Fruit fly (Drosophila melanogaster) whole organism, embryonic: ENCODE measurements around the gene CG42823.

Experiments used
- Bgb ChIP-seq: fragments of 200-800 bp; sonication (Bioruptor generic); IDR thresholded peaks from 2 replicates; pipeline ENCODE4 v1.3.6; 2022; ENCODE audit warnings: missing biosample characterization, missing genetic modification characterization; ENCODE audit not compliant: partially characterized antibody
- Blimp-1 ChIP-seq: fragments of 200-800 bp; sonication (Bioruptor generic); optimal IDR thresholded peaks from 3 replicates; lab custom pipeline; 2018; ENCODE audit warnings: missing biosample characterization, missing genetic modification characterization, mild to moderate bottlenecking, moderate library complexity, missing genetic modification reagents
- CG10366 ChIP-seq: fragments of 200-800 bp; sonication (Bioruptor generic); IDR thresholded peaks from 2 replicates; pipeline ENCODE4 v1.3.6; 2022; ENCODE audit warnings: missing biosample characterization, missing genetic modification characterization
- CG11398 ChIP-seq: fragments of 200-800 bp; sonication (Bioruptor generic); optimal IDR thresholded peaks from 2 replicates; lab custom pipeline; 2016; ENCODE audit warnings: missing biosample characterization, missing genetic modification characterization
- CG12155 ChIP-seq: fragments of 200-800 bp; sonication (Bioruptor generic); optimal IDR thresholded peaks from 3 replicates; lab custom pipeline; 2016; ENCODE audit warnings: missing biosample characterization, missing genetic modification characterization
- CG12659 ChIP-seq: fragments of 200-800 bp; sonication (Bioruptor generic); optimal IDR thresholded peaks from 3 replicates; lab custom pipeline; 2017; ENCODE audit warnings: mild to moderate bottlenecking, missing biosample characterization, missing genetic modification reagents, missing genetic modification characterization
- CG12744 ChIP-seq: fragments of 200-800 bp; sonication (Bioruptor generic); optimal IDR thresholded peaks from 2 replicates; lab custom pipeline; 2016; ENCODE audit warnings: missing biosample characterization, missing genetic modification characterization
- CG12942 ChIP-seq: fragments of 200-800 bp; sonication (Bioruptor generic); optimal IDR thresholded peaks from 3 replicates; lab custom pipeline; 2016; ENCODE audit warnings: missing biosample characterization, missing genetic modification characterization
- CG13287 ChIP-seq: fragments of 200-800 bp; sonication (Bioruptor generic); IDR thresholded peaks from 2 replicates; pipeline ENCODE4 v1.3.6; 2022; ENCODE audit warnings: missing biosample characterization, missing genetic modification characterization; ENCODE audit not compliant: partially characterized antibody
- CG1529 ChIP-seq: fragments of 200-800 bp; sonication (Bioruptor generic); optimal IDR thresholded peaks from 3 replicates; lab custom pipeline; 2018; ENCODE audit warnings: missing biosample characterization, missing genetic modification characterization
- CG33557 ChIP-seq: fragments of 200-800 bp; sonication (Bioruptor generic); optimal IDR thresholded peaks from 2 replicates; lab custom pipeline; 2019; ENCODE audit warnings: missing biosample characterization, mild to moderate bottlenecking, missing genetic modification characterization, moderate library complexity
- CG34224 ChIP-seq: fragments of 200-800 bp; sonication (Bioruptor generic); IDR thresholded peaks from 3 replicates; pipeline ENCODE4 v1.3.6; 2022; ENCODE audit warnings: missing biosample characterization, missing genetic modification characterization; ENCODE audit not compliant: partially characterized antibody
- CG4360 ChIP-seq: fragments of 200-800 bp; sonication (Bioruptor generic); IDR thresholded peaks from 2 replicates; pipeline ENCODE4 v1.3.6; 2022; ENCODE audit warnings: missing biosample characterization, missing genetic modification characterization
- CG4404 ChIP-seq: fragments of 200-800 bp; sonication (Bioruptor generic); IDR thresholded peaks from 2 replicates; pipeline ENCODE4 v1.3.6; 2022; ENCODE audit warnings: missing biosample characterization, missing genetic modification characterization
- CG5180 ChIP-seq: fragments of 200-800 bp; sonication (Bioruptor generic); optimal IDR thresholded peaks from 3 replicates; lab custom pipeline; 2017; ENCODE audit warnings: missing biosample characterization, missing genetic modification characterization, mild to moderate bottlenecking, moderate library complexity, missing genetic modification reagents
- CG6689 ChIP-seq: fragments of 200-800 bp; sonication (Bioruptor generic); IDR thresholded peaks from 2 replicates; pipeline ENCODE4 v1.3.6; 2022; ENCODE audit warnings: missing biosample characterization, missing genetic modification characterization
- CG6791 ChIP-seq: fragments of 200-800 bp; sonication (Bioruptor generic); IDR thresholded peaks from 3 replicates; pipeline ENCODE4 v1.3.6; 2022; ENCODE audit warnings: missing biosample characterization, missing genetic modification characterization; ENCODE audit not compliant: partially characterized antibody
- CG8478 ChIP-seq: fragments of >200 bp; optimal IDR thresholded peaks from 2 replicates; lab custom pipeline; 2018
- CG8944 ChIP-seq: fragments of 200-800 bp; sonication (Bioruptor generic); optimal IDR thresholded peaks from 3 replicates; lab custom pipeline; 2016; ENCODE audit warnings: missing biosample characterization, missing genetic modification characterization
- Chrac-16 ChIP-seq: fragments of 200-800 bp; sonication (Bioruptor generic); optimal IDR thresholded peaks from 3 replicates; lab custom pipeline; 2016; ENCODE audit warnings: missing biosample characterization, missing genetic modification characterization
- D ChIP-seq, 2 experiments: fragments of 200-800 bp in 1 of 2; fragments of >200 bp in 1 of 2; sonication (Bioruptor generic) in 1 of 2; optimal IDR thresholded peaks; 2 replicates in 1 of 2; 3 replicates in 1 of 2; lab custom pipeline; 2017; ENCODE audit warnings: mild to moderate bottlenecking in 1 of 2, missing biosample characterization in 1 of 2, missing genetic modification characterization in 1 of 2, missing genetic modification reagents in 1 of 2
- Deaf1 ChIP-seq: fragments of 200-800 bp; optimal IDR thresholded peaks from 3 replicates; lab custom pipeline; 2019; ENCODE audit warnings: missing biosample characterization, mild to moderate bottlenecking, missing genetic modification characterization, moderate library complexity
- Elba2 ChIP-seq: fragments of 200-800 bp; sonication (Bioruptor generic); optimal IDR thresholded peaks from 3 replicates; lab custom pipeline; 2016; ENCODE audit warnings: missing biosample characterization, missing genetic modification characterization
- Gsc ChIP-seq: fragments of 200-800 bp; sonication (Bioruptor generic); IDR thresholded peaks from 2 replicates; pipeline ENCODE4 v1.3.6; 2022; ENCODE audit warnings: missing biosample characterization, missing genetic modification characterization
- HLH4C ChIP-seq: fragments of 200-800 bp; sonication (Bioruptor generic); IDR thresholded peaks from 3 replicates; pipeline ENCODE4 v1.3.6; 2022; ENCODE audit warnings: missing biosample characterization, missing genetic modification characterization; ENCODE audit not compliant: partially characterized antibody
- HLH54F ChIP-seq: fragments of 200-800 bp; sonication (Bioruptor generic); optimal IDR thresholded peaks from 3 replicates; lab custom pipeline; 2016; ENCODE audit warnings: missing biosample characterization, missing genetic modification characterization
- Mad ChIP-seq: fragments of 200-800 bp; sonication (Bioruptor generic); optimal IDR thresholded peaks from 2 replicates; lab custom pipeline; 2016; ENCODE audit warnings: missing biosample characterization, missing genetic modification characterization
- Myb ChIP-seq: fragments of 200-800 bp; sonication (Bioruptor generic); optimal IDR thresholded peaks from 2 replicates; lab custom pipeline; 2016; ENCODE audit warnings: missing biosample characterization, missing genetic modification characterization
- Oaz ChIP-seq: fragments of 200-800 bp; sonication (Bioruptor generic); IDR thresholded peaks from 2 replicates; pipeline ENCODE4 v1.3.6; 2022; ENCODE audit warnings: missing biosample characterization, missing genetic modification characterization
- Scr ChIP-seq: fragments of 200-800 bp; sonication (Bioruptor generic); IDR thresholded peaks from 2 replicates; pipeline ENCODE4 v1.3.6; 2022; ENCODE audit warnings: missing biosample characterization, missing genetic modification characterization; ENCODE audit not compliant: partially characterized antibody
- Sox102F ChIP-seq: fragments of 200-800 bp; sonication (Bioruptor generic); optimal IDR thresholded peaks from 2 replicates; lab custom pipeline; 2018; ENCODE audit warnings: missing biosample characterization, mild to moderate bottlenecking, missing genetic modification characterization, moderate library complexity
- Spps ChIP-seq: fragments of 200-800 bp; sonication (Bioruptor generic); optimal IDR thresholded peaks from 2 replicates; lab custom pipeline; 2018; ENCODE audit warnings: missing biosample characterization, mild to moderate bottlenecking, missing genetic modification characterization
- Ssrp ChIP-seq: fragments of 200-800 bp; sonication (Bioruptor generic); optimal IDR thresholded peaks from 2 replicates; lab custom pipeline; 2018; ENCODE audit warnings: missing biosample characterization, mild to moderate bottlenecking, missing genetic modification characterization, moderate library complexity
- ac ChIP-seq: fragments of 200-800 bp; sonication (Bioruptor generic); optimal IDR thresholded peaks from 3 replicates; lab custom pipeline; 2017; ENCODE audit warnings: missing biosample characterization, mild to moderate bottlenecking, missing genetic modification characterization
- ash1 ChIP-seq: fragments of 200-800 bp; sonication (Bioruptor generic); optimal IDR thresholded peaks from 2 replicates; lab custom pipeline; 2018; ENCODE audit warnings: missing biosample characterization, mild to moderate bottlenecking, missing genetic modification characterization
- az2 ChIP-seq: fragments of 200-800 bp; sonication (Bioruptor generic); optimal IDR thresholded peaks from 3 replicates; lab custom pipeline; 2016; ENCODE audit warnings: missing biosample characterization, missing genetic modification characterization
- bigmax ChIP-seq: fragments of 200-800 bp; sonication (Bioruptor generic); optimal IDR thresholded peaks from 2 replicates; lab custom pipeline; 2018; ENCODE audit warnings: missing biosample characterization, mild to moderate bottlenecking, missing genetic modification characterization
- cg ChIP-seq: fragments of 200-800 bp; sonication (Bioruptor generic); optimal IDR thresholded peaks from 3 replicates; lab custom pipeline; 2019; ENCODE audit warnings: missing biosample characterization, mild to moderate bottlenecking, missing genetic modification characterization, moderate library complexity
- dpn ChIP-seq, 2 experiments: fragments of 200-800 bp; sonication (Bioruptor generic); optimal IDR thresholded peaks; 3 replicates each; lab custom pipeline; 2016; ENCODE audit warnings: missing biosample characterization in 2 of 2, missing genetic modification characterization in 2 of 2
- fd102C ChIP-seq: fragments of 200-800 bp; sonication (Bioruptor generic); optimal IDR thresholded peaks from 2 replicates; lab custom pipeline; 2018; ENCODE audit warnings: missing biosample characterization, mild to moderate bottlenecking, missing genetic modification characterization, moderate library complexity
- gem ChIP-seq: fragments of 200-800 bp; sonication (Bioruptor generic); optimal IDR thresholded peaks from 2 replicates; lab custom pipeline; 2019; ENCODE audit warnings: missing biosample characterization, mild to moderate bottlenecking, missing genetic modification characterization, moderate library complexity
- hth ChIP-seq: fragments of >200 bp; optimal IDR thresholded peaks from 2 replicates; lab custom pipeline; 2017; ENCODE audit warnings: inconsistent platforms
- jing ChIP-seq: fragments of 200-800 bp; sonication (Bioruptor generic); optimal IDR thresholded peaks from 2 replicates; lab custom pipeline; 2018; ENCODE audit warnings: missing biosample characterization, mild to moderate bottlenecking, missing genetic modification characterization
- ranshi ChIP-seq: fragments of 200-800 bp; sonication (Bioruptor generic); IDR thresholded peaks from 2 replicates; pipeline ENCODE4 v1.3.6; 2022; ENCODE audit warnings: missing biosample characterization, missing genetic modification characterization
- sd ChIP-seq: fragments of 200-800 bp; sonication (Bioruptor generic); optimal IDR thresholded peaks from 3 replicates; lab custom pipeline; 2018; ENCODE audit warnings: missing biosample characterization, mild to moderate bottlenecking, missing genetic modification characterization, moderate library complexity
- slp2 ChIP-seq: fragments of 200-800 bp; sonication (Bioruptor generic); optimal IDR thresholded peaks from 2 replicates; lab custom pipeline; 2016; ENCODE audit warnings: missing biosample characterization, missing genetic modification characterization
- sqz ChIP-seq: fragments of 200-800 bp; sonication (Bioruptor generic); optimal IDR thresholded peaks from 3 replicates; lab custom pipeline; 2018; ENCODE audit warnings: missing biosample characterization, mild to moderate bottlenecking, missing genetic modification characterization
- tll ChIP-seq, 2 experiments: fragments of 200-800 bp in 1 of 2; fragments of >200 bp in 1 of 2; sonication (Bioruptor generic) in 1 of 2; optimal IDR thresholded peaks; 2 replicates each; lab custom pipeline; 2017 to 2019; ENCODE audit warnings: missing biosample characterization in 2 of 2, missing genetic modification characterization in 2 of 2, mild to moderate bottlenecking in 1 of 2, moderate library complexity in 1 of 2
- ttk ChIP-seq: fragments of 200-800 bp; sonication (Bioruptor generic); IDR thresholded peaks from 2 replicates; pipeline ENCODE4 v2.1.2; 2022; ENCODE audit warnings: missing biosample characterization, missing genetic modification characterization
- tup ChIP-seq: fragments of 200-800 bp; sonication (Bioruptor generic); optimal IDR thresholded peaks from 2 replicates; lab custom pipeline; 2016; ENCODE audit warnings: missing biosample characterization, mild to moderate bottlenecking, missing genetic modification characterization, moderate library complexity

Gene CG42823

dm6 chr3R:17401289-17401752 lies 3.6 kb downstream of the CG42823 start (continued):
- TF ChIP-seq CG13287 (GFP tag; lab: Robert Waterston, UW) (peak; percentile 86), CG12942 (GFP tag; lab: Kevin White, UChicago) (peak; percentile 57), fd102C (GFP tag; lab: Kevin White, UChicago) (no peak), Gsc (GFP tag; lab: Robert Waterston, UW) (no peak), ac (GFP tag; lab: Kevin White, UChicago) (no peak), CG12659 (peak; percentile 72), HLH54F (peak; percentile 60), Spps (tag; lab: Kevin White, UChicago) (no peak), Blimp-1 (GFP tag; lab: Kevin White, UChicago) (no peak), gem (tag; lab: Kevin White, UChicago) (peak; percentile 80), Ssrp (tag; lab: Kevin White, UChicago) (no peak), cg (no peak), Elba2 (no peak), CG6791 (GFP tag; lab: Robert Waterston, UW) (peak; percentile 85), Bgb (GFP tag; lab: Robert Waterston, UW) (peak; percentile 86), Mad (GFP tag; lab: Kevin White, UChicago) (peak; percentile 12), tll (GFP tag; optimal IDR thresholded peaks at IDR 0.05; lab: Kevin White, UChicago) (no peak), CG8478 (lab: Kevin White, UChicago) (no peak), Sox102F (GFP tag; lab: Kevin White, UChicago) (peak; percentile 62), dpn (GFP tag; optimal IDR thresholded peaks at IDR 0.05; lab: Kevin White, UChicago) (peak; percentile 61 to 70), CG12744 (GFP tag; lab: Kevin White, UChicago) (peak; percentile 14), ranshi (peak; percentile 62), bigmax (GFP tag; lab: Kevin White, UChicago) (no peak), CG10366 (GFP tag; lab: Robert Waterston, UW) (no peak; the same call in 1 of the 2 replicates), ash1 (GFP tag; lab: Kevin White, UChicago) (no peak), CG34224 (GFP tag; lab: Robert Waterston, UW) (peak; percentile 77; the same call in 1 of the 3 replicates), hth (lab: Kevin White, UChicago) (no peak), jing (no peak), Myb (GFP tag; lab: Kevin White, UChicago) (peak; percentile 49), Oaz (GFP tag; lab: Robert Waterston, UW) (no peak), ttk (no peak), az2 (GFP tag; lab: Kevin White, UChicago) (peak; percentile 50), CG5180 (GFP tag; lab: Kevin White, UChicago) (no peak), CG11398 (no peak), sd (tag; lab: Kevin White, UChicago) (peak; percentile 24), D (optimal IDR thresholded peaks at IDR 0.05; lab: Kevin White, UChicago) (no peak), D (GFP tag; optimal IDR thresholded peaks at IDR 0.05; lab: Kevin White, UChicago) (no peak), CG8944 (no peak), Scr (peak; percentile 84), CG4404 (GFP tag; lab: Robert Waterston, UW) (no peak), HLH4C (GFP tag; lab: Robert Waterston, UW) (peak; percentile 82), sqz (GFP tag; lab: Kevin White, UChicago) (no peak), CG1529 (GFP tag; lab: Kevin White, UChicago) (no peak), CG6689 (GFP tag; lab: Robert Waterston, UW) (no peak), tup (no peak), CG33557 (GFP tag; lab: Kevin White, UChicago) (no peak), CG4360 (GFP tag; lab: Robert Waterston, UW) (no peak), Chrac-16 (GFP tag; lab: Kevin White, UChicago) (peak; percentile 41), CG12155 (peak; percentile 53), slp2 (peak; percentile 43), Deaf1 (tag; lab: Kevin White, UChicago) (peak; percentile 2)
